Worm (Caenorhabditis elegans): ENCODE measurements around the gene clec-160.

- TF ChIP-seq ama-1 (optimal IDR thresholded peaks at IDR 0.05) (no peak), nfya-1 (tag; optimal IDR thresholded peaks at IDR 0.05) (no peak), C08G9.2 (tag; optimal IDR thresholded peaks at IDR 0.05) (no peak), elt-2 (tag; optimal IDR thresholded peaks at IDR 0.05) (no peak), fkh-10 (GFP tag; optimal IDR thresholded peaks at IDR 0.05) (no peak), rnt-1 (tag; optimal IDR thresholded peaks at IDR 0.05) (no peak), T23F11.4 (GFP tag; optimal IDR thresholded peaks at IDR 0.05) (no peak)
Measured at ce11 chrIII:8262599-8262998, 13.2 kb downstream of the clec-160 start.
